Worm (Caenorhabditis elegans) whole organism, early embryonic: ENCODE measurements around the gene R09D1.12.

Source experiments
- B0310.2 ChIP-seq: sonication (generic microtip); optimal IDR thresholded peaks from 2 replicates; lab custom pipeline; 2016; ENCODE audit warnings: mild to moderate bottlenecking, missing genetic modification characterization, missing compliant biosample characterization
- F13C5.2 ChIP-seq: sonication (generic microtip); optimal IDR thresholded peaks from 2 replicates; lab custom pipeline; 2017; ENCODE audit warnings: mild to moderate bottlenecking, missing genetic modification characterization, inconsistent platforms, missing compliant biosample characterization
- aly-1 ChIP-seq: sonication (generic microtip); optimal IDR thresholded peaks from 2 replicates; lab custom pipeline; 2016; ENCODE audit warnings: missing genetic modification characterization, missing compliant biosample characterization
- ama-1 ChIP-seq: fragments of 150-350 bp; optimal IDR thresholded peaks from 2 replicates; lab custom pipeline; 2014
- ceh-13 ChIP-seq: fragments of 200-800 bp; sonication (Bioruptor generic); optimal IDR thresholded peaks from 2 replicates; lab custom pipeline; 2018; ENCODE audit warnings: mild to moderate bottlenecking, missing genetic modification characterization, missing compliant biosample characterization
- ceh-36 ChIP-seq: sonication (generic microtip); optimal IDR thresholded peaks from 2 replicates; lab custom pipeline; 2016; ENCODE audit warnings: missing genetic modification characterization, inconsistent platforms, missing compliant biosample characterization
- ets-7 ChIP-seq: sonication (generic microtip); optimal IDR thresholded peaks from 2 replicates; lab custom pipeline; 2016; ENCODE audit warnings: missing genotype, missing genetic modification characterization, missing compliant biosample characterization
- flt-1 ChIP-seq: fragments of 200-800 bp; sonication (Bioruptor generic); IDR thresholded peaks from 2 replicates; pipeline ENCODE4 v1.3.6; 2022; ENCODE audit warnings: missing genetic modification characterization, missing compliant biosample characterization
- hmbx-1 ChIP-seq: sonication (generic microtip); optimal IDR thresholded peaks from 2 replicates; lab custom pipeline; 2016; ENCODE audit warnings: mild to moderate bottlenecking, missing genetic modification characterization, missing compliant biosample characterization
- hmg-4 ChIP-seq: fragments of 200-800 bp; sonication (Bioruptor generic); optimal IDR thresholded peaks from 2 replicates; lab custom pipeline; 2018; ENCODE audit warnings: mild to moderate bottlenecking, missing genetic modification characterization, missing compliant biosample characterization
- hnd-1 ChIP-seq: sonication (generic microtip); optimal IDR thresholded peaks from 2 replicates; lab custom pipeline; 2016; ENCODE audit warnings: missing genetic modification characterization, missing compliant biosample characterization
- pes-1 ChIP-seq: fragments of 200-800 bp; sonication (Bioruptor generic); IDR thresholded peaks from 2 replicates; pipeline ENCODE4 v1.3.6; 2022; ENCODE audit warnings: missing genetic modification reagents, missing genetic modification characterization, missing compliant biosample characterization
- scrt-1 ChIP-seq: fragments of 200-800 bp; sonication (Bioruptor generic); IDR thresholded peaks from 2 replicates; pipeline ENCODE4 v1.3.6; 2022; ENCODE audit warnings: missing genetic modification characterization, missing compliant biosample characterization
- sea-1 ChIP-seq: fragments of 200-800 bp; sonication (Bioruptor generic); conservative IDR thresholded peaks from 2 replicates; pipeline ENCODE4 v1.3.6; 2022; ENCODE audit warnings: missing genetic modification characterization, missing compliant biosample characterization
- tbx-11 ChIP-seq: fragments of 200-800 bp; sonication (Bioruptor generic); IDR thresholded peaks from 2 replicates; pipeline ENCODE4 v1.3.6; 2022; ENCODE audit warnings: missing genetic modification characterization, missing compliant biosample characterization
- tbx-37 ChIP-seq: fragments of 200-800 bp; sonication (Bioruptor generic); conservative IDR thresholded peaks from 2 replicates; pipeline ENCODE4 v1.3.6; 2022; ENCODE audit warnings: missing genetic modification reagents, missing genetic modification characterization, missing compliant biosample characterization
- tra-4 ChIP-seq: sonication (generic microtip); optimal IDR thresholded peaks from 2 replicates; lab custom pipeline; 2017; ENCODE audit warnings: missing genetic modification characterization, missing compliant biosample characterization

R09D1.12 gene

DNA sequence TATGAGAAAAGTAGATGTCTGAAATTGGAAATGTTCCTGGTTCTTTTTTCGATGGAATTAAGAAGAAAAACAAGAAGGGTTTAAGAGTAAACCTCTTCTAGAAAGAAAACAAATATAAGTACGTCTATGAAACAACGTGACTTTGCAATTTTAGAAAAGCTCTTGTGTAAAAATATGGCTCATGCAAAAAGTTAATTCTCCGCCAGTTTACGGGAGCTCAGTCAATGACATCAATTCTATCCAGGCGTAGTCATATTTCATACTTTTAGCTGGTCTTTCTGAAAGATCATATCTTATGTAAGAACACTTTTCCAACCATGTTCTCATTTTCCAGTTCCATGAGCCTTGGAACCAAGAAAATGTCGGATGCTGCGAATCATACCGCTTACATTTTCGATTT lies 37.9 kb upstream of the R09D1.12 start:
- TF ChIP-seq ama-1 (lab: Kevin White, UChicago) (no peak), flt-1 (GFP tag; lab: Robert Waterston, UW) (no peak), hmg-4 (GFP tag; lab: Kevin White, UChicago) (no peak), B0310.2 (no peak), sea-1 (GFP tag; lab: Robert Waterston, UW) (no peak), hnd-1 (no peak), tra-4 (tag; lab: Kevin White, UChicago) (no peak), hmbx-1 (tag; lab: Kevin White, UChicago) (no peak), ets-7 (no peak), scrt-1 (GFP tag; lab: Robert Waterston, UW) (no peak), tbx-37 (GFP tag; lab: Robert Waterston, UW) (no peak), ceh-36 (no peak), F13C5.2 (no peak), ceh-13 (GFP tag; lab: Kevin White, UChicago) (no peak), tbx-11 (GFP tag; lab: Robert Waterston, UW) (no peak), aly-1 (tag; lab: Kevin White, UChicago) (no peak), pes-1 (GFP tag; lab: Robert Waterston, UW) (no peak)

DNA sequence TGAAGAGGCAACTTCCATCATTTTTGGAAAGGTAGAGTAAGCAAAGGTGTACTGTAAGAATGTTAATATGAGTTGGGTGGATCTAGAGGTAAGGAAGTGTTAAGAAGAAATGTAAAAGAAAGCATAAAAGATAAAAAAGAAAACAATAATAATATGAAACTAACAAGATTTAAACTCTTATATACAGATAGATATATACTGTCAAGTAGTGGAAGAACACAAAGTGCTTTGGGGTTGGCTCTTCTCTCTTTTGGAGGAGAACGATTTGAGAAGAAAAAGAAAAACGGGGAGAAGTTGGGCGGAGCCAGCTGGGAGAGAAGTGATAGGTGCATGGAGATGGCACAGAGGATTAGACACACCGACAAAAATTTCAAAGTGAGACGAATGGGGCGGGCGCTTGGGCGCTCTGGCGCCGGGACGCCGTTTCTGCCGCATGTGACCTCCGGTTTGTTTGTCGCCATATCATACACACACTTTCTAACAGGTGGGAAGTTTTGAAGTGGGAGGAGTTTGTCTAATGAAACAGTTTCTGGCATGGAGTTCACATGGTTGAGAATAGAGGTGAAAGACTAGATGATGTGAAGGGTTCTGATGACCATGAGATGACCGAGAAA lies 35.4 kb upstream of the R09D1.12 start, which contains the start of gene T19H5.4:
T19H5.4 (minus strand) TSS at position 51 of the 614 bp plus-strand sequence.
- no peak for TF ChIP-seq hmbx-1 (tag; lab: Kevin White, UChicago)
- TF ChIP-seq tra-4 (tag; lab: Kevin White, UChicago), result no peak
- TF ChIP-seq pes-1 (GFP tag; lab: Robert Waterston, UW), result no peak
- TF ChIP-seq hnd-1, result no peak
- no peak for TF ChIP-seq F13C5.2
- no peak for TF ChIP-seq hmg-4 (GFP tag; lab: Kevin White, UChicago)
- TF ChIP-seq ama-1 (lab: Kevin White, UChicago), result no peak
- TF ChIP-seq tbx-37 (GFP tag; lab: Robert Waterston, UW), result no peak
- no peak for TF ChIP-seq ceh-13 (GFP tag; lab: Kevin White, UChicago)
- no peak for TF ChIP-seq sea-1 (GFP tag; lab: Robert Waterston, UW)
- no peak for TF ChIP-seq flt-1 (GFP tag; lab: Robert Waterston, UW)
- no peak for TF ChIP-seq ceh-36
- TF ChIP-seq aly-1 (tag; lab: Kevin White, UChicago), result no peak
- no peak for TF ChIP-seq ets-7
- TF ChIP-seq B0310.2, result no peak
- TF ChIP-seq tbx-11 (GFP tag; lab: Robert Waterston, UW), result no peak
- no peak for TF ChIP-seq scrt-1 (GFP tag; lab: Robert Waterston, UW)

DNA sequence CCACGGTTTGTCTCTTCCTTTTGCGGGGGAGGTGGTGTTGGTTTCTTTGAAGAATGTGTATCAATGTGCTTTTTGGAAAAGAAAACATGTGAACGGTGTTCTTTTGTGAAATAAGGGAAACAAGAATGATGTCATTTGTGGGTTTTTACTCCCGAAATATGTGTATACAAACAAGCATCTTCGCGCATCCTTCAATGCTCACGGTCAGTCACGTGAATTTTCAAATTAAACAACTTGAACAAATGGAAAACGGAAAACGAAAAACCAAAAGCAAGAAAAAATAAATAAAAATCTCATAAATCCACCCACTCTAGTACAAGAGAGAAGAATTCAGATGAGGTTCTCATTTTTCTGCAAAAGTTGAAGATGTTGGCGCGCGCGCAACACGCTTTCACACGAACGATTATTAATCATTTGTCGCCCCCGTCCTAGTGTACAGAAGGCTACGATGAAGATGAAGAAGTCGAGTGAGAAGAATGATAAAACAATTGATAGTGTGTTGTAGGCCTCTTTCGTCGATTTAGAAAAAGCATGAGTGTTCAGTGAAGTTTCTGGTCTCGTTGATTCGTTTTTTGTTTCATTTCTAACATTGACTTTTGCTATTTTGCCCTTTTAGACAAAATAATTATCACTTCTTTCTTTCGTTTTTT lies 33.1 kb upstream of the R09D1.12 start:
- TF ChIP-seq ceh-36, result no peak
- no peak for TF ChIP-seq ceh-13 (GFP tag; lab: Kevin White, UChicago)
- no peak for TF ChIP-seq tra-4 (tag; lab: Kevin White, UChicago)
- TF ChIP-seq hmbx-1 (tag; lab: Kevin White, UChicago), result no peak
- no peak for TF ChIP-seq flt-1 (GFP tag; lab: Robert Waterston, UW)
- TF ChIP-seq ama-1 (lab: Kevin White, UChicago), result no peak
- TF ChIP-seq aly-1 (tag; lab: Kevin White, UChicago), result no peak
- no peak for TF ChIP-seq F13C5.2
- TF ChIP-seq ets-7, result no peak
- TF ChIP-seq pes-1 (GFP tag; lab: Robert Waterston, UW), result no peak
- no peak for TF ChIP-seq scrt-1 (GFP tag; lab: Robert Waterston, UW)
- TF ChIP-seq tbx-37 (GFP tag; lab: Robert Waterston, UW), result no peak
- TF ChIP-seq hmg-4 (GFP tag; lab: Kevin White, UChicago), result no peak
- TF ChIP-seq tbx-11 (GFP tag; lab: Robert Waterston, UW), result no peak
- no peak for TF ChIP-seq B0310.2

- no peak for TF ChIP-seq sea-1 (GFP tag; lab: Robert Waterston, UW)
- TF ChIP-seq pes-1 (GFP tag; lab: Robert Waterston, UW), result no peak
- TF ChIP-seq F13C5.2, result no peak
- no peak for TF ChIP-seq ama-1 (lab: Kevin White, UChicago)
- TF ChIP-seq tbx-11 (GFP tag; lab: Robert Waterston, UW), result no peak
- TF ChIP-seq ets-7, result no peak
- TF ChIP-seq hmg-4 (GFP tag; lab: Kevin White, UChicago), result no peak
- no peak for TF ChIP-seq flt-1 (GFP tag; lab: Robert Waterston, UW)
- no peak for TF ChIP-seq ceh-36
- no peak for TF ChIP-seq hmbx-1 (tag; lab: Kevin White, UChicago)
- no peak for TF ChIP-seq aly-1 (tag; lab: Kevin White, UChicago)
- TF ChIP-seq B0310.2, result no peak
- no peak for TF ChIP-seq ceh-13 (GFP tag; lab: Kevin White, UChicago)
- no peak for TF ChIP-seq scrt-1 (GFP tag; lab: Robert Waterston, UW)
- TF ChIP-seq hnd-1, result no peak
- no peak for TF ChIP-seq tbx-37 (GFP tag; lab: Robert Waterston, UW)
- TF ChIP-seq tra-4 (tag; lab: Kevin White, UChicago), result no peak
Measured at ce11 chrII:9483342-9483741, 31.3 kb upstream of the R09D1.12 start.

- TF ChIP-seq pes-1 (GFP tag; lab: Robert Waterston, UW) (no peak), ama-1 (lab: Kevin White, UChicago) (no peak), flt-1 (GFP tag; lab: Robert Waterston, UW) (no peak), aly-1 (tag; lab: Kevin White, UChicago) (no peak), hmbx-1 (tag; lab: Kevin White, UChicago) (no peak), scrt-1 (GFP tag; lab: Robert Waterston, UW) (no peak), B0310.2 (no peak), tbx-37 (GFP tag; lab: Robert Waterston, UW) (no peak), tra-4 (tag; lab: Kevin White, UChicago) (no peak), tbx-11 (GFP tag; lab: Robert Waterston, UW) (no peak), ets-7 (no peak), sea-1 (GFP tag; lab: Robert Waterston, UW) (no peak)
Measured at ce11 chrII:9482529-9482928, 30.5 kb upstream of the R09D1.12 start.

DNA sequence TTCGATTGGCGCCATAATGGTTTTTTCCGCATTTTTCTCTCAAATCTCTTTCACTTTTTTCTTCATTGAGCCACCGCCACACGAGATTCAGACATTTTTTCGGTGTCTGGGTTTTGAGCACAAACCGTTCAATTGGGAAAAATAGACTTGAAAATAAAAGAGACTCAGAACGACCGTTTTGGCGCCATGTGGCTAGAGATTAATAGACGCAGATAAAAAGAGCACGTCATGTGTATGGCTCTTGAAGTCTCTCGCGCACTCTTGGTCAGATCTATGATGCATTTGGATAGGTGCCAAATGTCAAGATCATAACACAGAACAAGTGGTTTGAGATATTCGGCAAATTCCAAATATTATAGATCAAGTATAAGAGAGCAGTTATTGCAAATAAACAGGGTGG lies 29.4 kb upstream of the R09D1.12 start:
- no peak for TF ChIP-seq ets-7
- no peak for TF ChIP-seq ceh-13 (GFP tag; lab: Kevin White, UChicago)
- TF ChIP-seq sea-1 (GFP tag; lab: Robert Waterston, UW), result no peak
- TF ChIP-seq F13C5.2, result no peak
- TF ChIP-seq pes-1 (GFP tag; lab: Robert Waterston, UW), result no peak
- no peak for TF ChIP-seq tra-4 (tag; lab: Kevin White, UChicago)
- no peak for TF ChIP-seq flt-1 (GFP tag; lab: Robert Waterston, UW)
